Fruit fly (Drosophila melanogaster): ENCODE results near the gene CG17108.

CG17108 gene

DNA sequence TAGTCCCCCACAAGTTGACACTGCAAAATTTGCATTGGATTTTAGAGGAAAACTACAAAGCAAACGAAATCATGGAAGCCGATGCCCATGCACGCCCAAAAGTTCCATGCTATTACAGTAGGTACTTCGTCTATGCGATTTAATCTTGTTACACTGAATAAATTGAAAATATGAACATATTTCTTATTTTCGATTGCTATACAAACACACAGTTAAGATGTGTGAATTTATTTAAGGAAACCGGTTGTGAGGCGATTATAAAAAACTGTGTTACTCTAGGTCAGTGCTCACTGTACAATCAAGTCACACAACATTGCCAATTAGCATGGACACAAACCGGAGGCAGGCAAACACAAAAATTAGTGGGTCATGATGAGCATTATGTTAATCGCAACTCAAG, 28.3 kb downstream of the CG17108 start:
- no peak for TF ChIP-seq CG12768 (GFP tag; optimal IDR thresholded peaks at IDR 0.05)
- TF ChIP-seq tj (GFP tag; optimal IDR thresholded peaks at IDR 0.05), result no peak
- no peak for TF ChIP-seq kay (GFP tag; ENCODE audit: borderline replicate concordance)
- TF ChIP-seq pad (GFP tag; optimal IDR thresholded peaks at IDR 0.05), result no peak
- TF ChIP-seq Clk (GFP tag; optimal IDR thresholded peaks at IDR 0.05), result no peak
- no peak for TF ChIP-seq toe (GFP tag; optimal IDR thresholded peaks at IDR 0.05)
- no peak for TF ChIP-seq Mnt (GFP tag; optimal IDR thresholded peaks at IDR 0.05)
- TF ChIP-seq CG14711 (tag; optimal IDR thresholded peaks at IDR 0.05), result no peak

DNA sequence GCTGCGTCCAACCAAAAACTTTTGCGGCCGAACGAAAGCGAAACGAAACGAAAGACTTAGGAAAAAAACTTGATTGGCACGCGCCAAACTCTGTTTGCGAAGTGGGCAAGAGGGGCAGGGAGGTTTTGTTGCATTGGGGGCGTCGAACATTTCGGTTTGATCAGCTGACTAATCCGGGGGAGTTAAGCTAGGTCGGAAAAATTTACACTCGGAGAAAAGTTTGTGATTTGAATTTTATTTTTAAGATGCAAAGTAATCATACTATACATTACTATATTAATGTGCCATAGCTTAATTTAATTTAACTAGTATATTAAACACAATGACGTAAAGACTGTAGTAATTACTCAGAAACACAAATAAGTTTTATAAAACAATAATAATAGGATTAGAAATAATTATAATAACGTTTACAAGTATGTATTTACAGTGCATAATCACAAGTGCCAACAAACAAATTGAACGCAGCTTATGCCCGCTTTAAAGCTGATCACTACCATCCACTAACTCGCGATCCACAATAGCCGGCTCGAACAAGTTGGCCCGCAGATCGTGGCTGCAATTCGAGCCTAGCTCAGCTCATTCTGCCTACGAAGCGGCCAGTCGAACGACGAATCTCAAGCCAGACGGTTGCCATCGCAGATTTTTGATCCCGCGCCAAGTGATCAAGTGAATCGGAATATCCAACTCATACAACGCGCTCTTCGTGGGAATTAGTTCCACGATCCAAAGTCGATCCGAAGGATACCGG, 32.2 kb downstream of the CG17108 start, which contains the start of gene CG31871:
CG31871 (plus strand) TSS at position 592 of the 751 bp plus-strand sequence.
- TF ChIP-seq CG7045 (GFP tag; optimal IDR thresholded peaks at IDR 0.05), result peak; percentile 22
- TF ChIP-seq Clk (GFP tag; optimal IDR thresholded peaks at IDR 0.05), result no peak

DNA sequence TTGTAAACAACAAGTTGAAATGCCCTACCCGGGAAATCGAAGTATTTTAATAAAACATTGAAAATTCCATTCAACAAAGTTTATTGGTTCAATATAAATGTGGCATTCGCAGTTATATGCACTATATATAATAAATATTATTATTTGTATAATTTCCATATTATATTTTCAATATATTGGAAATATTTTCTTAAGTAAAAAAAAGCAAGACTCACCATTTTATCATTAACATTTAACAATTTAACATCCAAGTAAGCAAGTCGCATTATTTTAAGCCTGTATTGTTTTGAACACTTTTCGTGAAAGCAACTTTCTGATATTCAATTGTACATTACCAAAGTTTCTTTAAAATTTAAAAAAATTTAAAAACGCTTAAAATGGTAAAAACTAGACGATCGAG, 35.9 kb downstream of the CG17108 start, which contains the start of gene CG45690:
CG45690 (plus strand) TSS at position 301 of the 400 bp plus-strand sequence.
- no peak for TF ChIP-seq Hr96 (GFP tag; optimal IDR thresholded peaks at IDR 0.05)
- TF ChIP-seq CG11617 (GFP tag; optimal IDR thresholded peaks at IDR 0.05), result no peak
- no peak for TF ChIP-seq Clk (GFP tag; optimal IDR thresholded peaks at IDR 0.05)
- TF ChIP-seq tj (GFP tag; optimal IDR thresholded peaks at IDR 0.05), result no peak
- no peak for TF ChIP-seq kay (GFP tag; ENCODE audit: borderline replicate concordance)
- TF ChIP-seq CG5204 (GFP tag; optimal IDR thresholded peaks at IDR 0.05), result no peak

DNA sequence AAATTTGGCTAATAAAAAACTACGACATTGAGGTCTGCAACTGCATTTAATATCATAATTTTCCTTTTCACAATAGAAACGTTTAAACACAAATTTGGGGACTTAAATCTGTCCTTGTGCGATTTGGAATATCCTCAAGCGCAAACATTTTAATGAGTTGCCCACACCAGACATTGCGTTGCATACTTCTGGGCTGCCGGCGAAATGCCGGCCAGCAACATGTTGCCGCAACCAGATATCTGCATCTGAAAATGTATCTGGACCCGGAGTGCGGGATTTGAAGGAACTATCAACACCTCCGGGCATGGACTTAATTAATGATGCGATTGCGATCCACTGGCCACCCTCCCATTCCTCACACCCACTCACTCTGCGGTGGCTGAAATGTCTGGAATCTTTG, 39.4 kb downstream of the CG17108 start:
- TF ChIP-seq CG14711 (tag; optimal IDR thresholded peaks at IDR 0.05), result no peak
- no peak for TF ChIP-seq ovo (GFP tag; optimal IDR thresholded peaks at IDR 0.05)
- TF ChIP-seq toe (GFP tag; optimal IDR thresholded peaks at IDR 0.05), result no peak
- no peak for TF ChIP-seq cnc (optimal IDR thresholded peaks at IDR 0.05)
- TF ChIP-seq cic (GFP tag; optimal IDR thresholded peaks at IDR 0.05), result no peak
- no peak for TF ChIP-seq CG33017 (tag; optimal IDR thresholded peaks at IDR 0.05)
- no peak for TF ChIP-seq pad (GFP tag; optimal IDR thresholded peaks at IDR 0.05)

DNA sequence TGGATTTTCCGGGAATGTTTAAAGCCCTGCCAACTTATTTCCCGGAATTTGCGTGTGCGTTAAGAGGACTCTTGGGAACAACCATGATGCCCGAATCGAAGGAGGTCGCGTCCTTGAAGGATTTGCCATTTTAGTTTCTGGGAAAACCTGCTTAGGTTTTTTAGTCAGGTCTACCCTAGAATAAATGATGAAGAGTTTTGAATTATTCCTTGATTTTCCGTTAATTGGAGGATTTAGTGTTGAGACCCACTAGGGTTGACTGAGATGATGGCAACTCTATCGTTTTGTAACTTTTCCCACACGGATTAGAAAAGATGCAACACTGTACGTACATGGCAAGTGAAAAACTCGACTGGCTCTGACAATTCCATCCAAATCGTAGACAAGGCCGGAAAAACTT, 42.6 kb downstream of the CG17108 start, which contains the start of gene dbf:
dbf (plus strand) TSS at position 301 of the 400 bp plus-strand sequence.
- no peak for TF ChIP-seq CG14711 (tag; optimal IDR thresholded peaks at IDR 0.05)
- TF ChIP-seq CG11617 (GFP tag; optimal IDR thresholded peaks at IDR 0.05), result no peak
- no peak for TF ChIP-seq CG5204 (GFP tag; optimal IDR thresholded peaks at IDR 0.05)
- TF ChIP-seq CG33017 (tag; optimal IDR thresholded peaks at IDR 0.05), result no peak
- no peak for TF ChIP-seq ovo (GFP tag; optimal IDR thresholded peaks at IDR 0.05)
- no peak for TF ChIP-seq CG7045 (GFP tag; optimal IDR thresholded peaks at IDR 0.05)
- no peak for TF ChIP-seq cic (GFP tag; optimal IDR thresholded peaks at IDR 0.05)
- TF ChIP-seq tj (GFP tag; optimal IDR thresholded peaks at IDR 0.05), result no peak
- no peak for TF ChIP-seq pad (GFP tag; optimal IDR thresholded peaks at IDR 0.05)
- no peak for TF ChIP-seq kay (GFP tag; ENCODE audit: borderline replicate concordance)
- TF ChIP-seq Crg-1 (GFP tag; optimal IDR thresholded peaks at IDR 0.05), result no peak
- TF ChIP-seq Mnt (GFP tag; optimal IDR thresholded peaks at IDR 0.05), result no peak
- TF ChIP-seq cnc (optimal IDR thresholded peaks at IDR 0.05), result no peak
- TF ChIP-seq toe (GFP tag; optimal IDR thresholded peaks at IDR 0.05), result no peak

DNA sequence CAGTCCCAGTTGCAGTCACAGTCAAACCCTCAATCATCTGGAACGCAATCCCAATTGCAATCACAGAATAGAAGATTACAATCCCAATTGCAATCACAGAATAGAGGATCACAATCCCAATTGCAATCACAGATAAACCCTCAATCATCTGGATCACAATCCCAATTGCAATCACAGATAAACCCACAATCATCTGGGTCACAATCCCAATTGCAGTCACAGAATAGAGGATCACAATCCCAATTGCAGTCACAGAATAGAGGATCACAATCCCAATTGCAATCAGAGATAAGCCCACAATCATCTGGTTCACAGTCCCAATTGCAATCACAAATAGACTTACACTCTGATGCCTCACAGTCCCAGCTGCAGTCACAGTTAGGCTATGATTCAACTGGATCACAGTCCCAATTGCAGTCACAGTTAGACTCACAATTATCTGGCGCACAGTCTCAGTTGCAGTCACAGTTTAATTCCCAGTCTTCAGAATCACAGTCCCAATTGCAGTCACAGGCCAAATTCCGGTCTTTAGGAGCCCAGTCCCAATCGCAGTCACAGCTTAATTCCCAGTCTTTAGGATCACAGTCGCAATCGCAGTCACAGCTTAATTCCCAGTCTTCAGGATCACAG, 46.1 kb downstream of the CG17108 start:
- no peak for TF ChIP-seq CG33017 (tag; optimal IDR thresholded peaks at IDR 0.05)
- TF ChIP-seq Clk (GFP tag; optimal IDR thresholded peaks at IDR 0.05), result no peak
- TF ChIP-seq tj (GFP tag; optimal IDR thresholded peaks at IDR 0.05), result no peak
- TF ChIP-seq ovo (GFP tag; optimal IDR thresholded peaks at IDR 0.05), result no peak
- TF ChIP-seq toe (GFP tag; optimal IDR thresholded peaks at IDR 0.05), result no peak
- TF ChIP-seq Hr96 (GFP tag; optimal IDR thresholded peaks at IDR 0.05), result no peak
- no peak for TF ChIP-seq CG12768 (GFP tag; optimal IDR thresholded peaks at IDR 0.05)
- TF ChIP-seq cnc (optimal IDR thresholded peaks at IDR 0.05), result no peak
- no peak for TF ChIP-seq CG7045 (GFP tag; optimal IDR thresholded peaks at IDR 0.05)
- no peak for TF ChIP-seq cic (GFP tag; optimal IDR thresholded peaks at IDR 0.05)
- TF ChIP-seq CG14711 (tag; optimal IDR thresholded peaks at IDR 0.05), result no peak
- TF ChIP-seq Crg-1 (GFP tag; optimal IDR thresholded peaks at IDR 0.05), result no peak
- TF ChIP-seq CG7101 (tag; optimal IDR thresholded peaks at IDR 0.05), result no peak

DNA sequence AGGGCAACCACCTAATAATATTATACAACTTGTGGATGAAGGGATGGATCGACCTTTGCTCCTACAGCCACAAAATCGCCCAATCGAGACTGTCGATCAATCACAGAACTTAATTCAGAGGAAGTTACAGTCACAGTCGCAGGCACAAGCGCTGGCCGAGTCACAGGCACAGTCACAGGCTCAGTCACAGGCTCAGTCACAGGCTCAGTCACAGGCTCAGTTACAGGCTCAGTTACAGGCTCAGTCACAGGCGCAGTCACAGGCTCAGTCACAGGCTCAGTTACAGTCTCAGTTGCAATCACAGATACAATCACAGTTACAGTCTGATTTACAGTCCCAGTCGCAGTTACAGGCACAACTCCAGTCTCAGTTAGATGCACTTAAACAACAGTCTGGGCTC, 47.2 kb downstream of the CG17108 start:
- TF ChIP-seq cnc (optimal IDR thresholded peaks at IDR 0.05), result no peak
- TF ChIP-seq CG33017 (tag; optimal IDR thresholded peaks at IDR 0.05), result no peak
- TF ChIP-seq CG14711 (tag; optimal IDR thresholded peaks at IDR 0.05), result no peak
- no peak for TF ChIP-seq CG12768 (GFP tag; optimal IDR thresholded peaks at IDR 0.05)
- no peak for TF ChIP-seq cic (GFP tag; optimal IDR thresholded peaks at IDR 0.05)
- TF ChIP-seq CG1620 (GFP tag; optimal IDR thresholded peaks at IDR 0.05), result no peak
- TF ChIP-seq CG11617 (GFP tag; optimal IDR thresholded peaks at IDR 0.05), result no peak
